Worm (Caenorhabditis elegans): Measurements from ENCODE around the gene cdc-25.3.
A peak's percentile ranks its signal among the peaks of the same experiment; 100 is the strongest.

- TF ChIP-seq dao-5 (tag; optimal IDR thresholded peaks at IDR 0.05), result no peak
- TF ChIP-seq him-1 (tag; optimal IDR thresholded peaks at IDR 0.05), result peak; percentile 2
- no peak for TF ChIP-seq W03F9.2 (tag; optimal IDR thresholded peaks at IDR 0.05)
Observed at ce11 chrIII:8886309-8886708, 31.4 kb downstream of the cdc-25.3 start.

Data from whole organism, L4/young adult.